Fruit fly (Drosophila melanogaster): ENCODE measurements around the gene Poxm.

The Poxm gene

dm6 chr3R:8300928-8301752, 32.5 kb downstream of the Poxm start, which contains the start of the genes CG9626 and mRpL1 (continued):
- peak; percentile 47 for TF ChIP-seq bbx (GFP tag; IDR thresholded peaks at IDR 0.05; ENCODE audit: partially characterized antibody)
- TF ChIP-seq insv (GFP tag; optimal IDR thresholded peaks at IDR 0.05), result peak in 1 of 2 experiments; percentile 53
- TF ChIP-seq cas (GFP tag; IDR thresholded peaks at IDR 0.05), result no peak
- TF ChIP-seq vvl (GFP tag; IDR thresholded peaks at IDR 0.05), result no peak
- TF ChIP-seq ems (GFP tag; optimal IDR thresholded peaks at IDR 0.05), result no peak
- TF ChIP-seq gt (GFP tag; IDR thresholded peaks at IDR 0.05), result no peak
- peak; percentile 35 for TF ChIP-seq CG12155 (GFP tag; optimal IDR thresholded peaks at IDR 0.05)
- peak; percentile 93 for TF ChIP-seq bigmax (GFP tag; optimal IDR thresholded peaks at IDR 0.05)
- no peak for TF ChIP-seq CG4404 (GFP tag; IDR thresholded peaks at IDR 0.05)
- TF ChIP-seq E2f1 (GFP tag; IDR thresholded peaks at IDR 0.05), result no peak
- no peak for TF ChIP-seq CG11560 (tag; IDR thresholded peaks at IDR 0.05)
- TF ChIP-seq CG9932 (GFP tag; IDR thresholded peaks at IDR 0.05), result peak; percentile 28; the same call in 1 of the 2 replicates
- TF ChIP-seq maf-S (GFP tag; optimal IDR thresholded peaks at IDR 0.05), result no peak
- TF ChIP-seq MESR4 (GFP tag; optimal IDR thresholded peaks at IDR 0.05), result peak; percentile 78
- TF ChIP-seq repo (GFP tag; optimal IDR thresholded peaks at IDR 0.05), result no peak
- TF ChIP-seq NC2β (GFP tag; optimal IDR thresholded peaks at IDR 0.05), result no peak
- TF ChIP-seq CG13894 (tag; optimal IDR thresholded peaks at IDR 0.05), result no peak
- no peak for TF ChIP-seq unc-4 (GFP tag; IDR thresholded peaks at IDR 0.05; ENCODE audit: partially characterized antibody)
- no peak for TF ChIP-seq HLH54F (GFP tag; optimal IDR thresholded peaks at IDR 0.05)
- peak; percentile 94 for TF ChIP-seq pita (GFP tag; optimal IDR thresholded peaks at IDR 0.05)
- peak; percentile 21 for TF ChIP-seq jumu (GFP tag; optimal IDR thresholded peaks at IDR 0.05)
- TF ChIP-seq nerfin-1 (tag; optimal IDR thresholded peaks at IDR 0.05), result peak; percentile 40
- peak; percentile 41; the same call in 1 of the 3 replicates for TF ChIP-seq ken (GFP tag; IDR thresholded peaks at IDR 0.05)
- 0 out of 2 replicates have a peak, but pooled peaks have one; percentile 21 for TF ChIP-seq sisA (GFP tag; IDR thresholded peaks at IDR 0.05)
- no peak for TF ChIP-seq CG4424 (GFP tag; optimal IDR thresholded peaks at IDR 0.05)
- TF ChIP-seq CG12236 (GFP tag; optimal IDR thresholded peaks at IDR 0.05), result no peak
- TF ChIP-seq Hr3 (GFP tag; optimal IDR thresholded peaks at IDR 0.05), result no peak
- TF ChIP-seq CG1233 (GFP tag; optimal IDR thresholded peaks at IDR 0.05), result no peak
- TF ChIP-seq CG2678 (tag; optimal IDR thresholded peaks at IDR 0.05), result no peak
- no peak for TF ChIP-seq D19B (GFP tag; optimal IDR thresholded peaks at IDR 0.05)
- TF ChIP-seq zen2 (GFP tag; IDR thresholded peaks at IDR 0.05; ENCODE audit: partially characterized antibody), result no peak
- TF ChIP-seq CG7786 (GFP tag; optimal IDR thresholded peaks at IDR 0.05), result peak; percentile 9
- TF ChIP-seq CG11723 (GFP tag; optimal IDR thresholded peaks at IDR 0.05), result no peak
- peak; percentile 43 for TF ChIP-seq vfl (GFP tag; optimal IDR thresholded peaks at IDR 0.05)
- peak; percentile 28; the same call in 1 of the 3 replicates for TF ChIP-seq ci (GFP tag; IDR thresholded peaks at IDR 0.05)
- peak; percentile 34 for TF ChIP-seq mam (GFP tag; optimal IDR thresholded peaks at IDR 0.05)
- TF ChIP-seq CG17359 (tag; optimal IDR thresholded peaks at IDR 0.05), result no peak
- TF ChIP-seq trh (GFP tag; optimal IDR thresholded peaks at IDR 0.05), result no peak
- TF ChIP-seq ewg (GFP tag; optimal IDR thresholded peaks at IDR 0.05), result no peak
- no peak for TF ChIP-seq CG12299 (tag; optimal IDR thresholded peaks at IDR 0.05)
- TF ChIP-seq CG9817 (tag; optimal IDR thresholded peaks at IDR 0.05), result no peak
- TF ChIP-seq CG15601 (tag; optimal IDR thresholded peaks at IDR 0.05), result no peak
- TF ChIP-seq Eip74EF (GFP tag; optimal IDR thresholded peaks at IDR 0.05), result no peak
- TF ChIP-seq CG34376 (GFP tag; optimal IDR thresholded peaks at IDR 0.05), result no peak
- no peak for TF ChIP-seq CG4820 (GFP tag; optimal IDR thresholded peaks at IDR 0.05)
- TF ChIP-seq Hsf (GFP tag; optimal IDR thresholded peaks at IDR 0.05), result peak; percentile 27
- no peak for TF ChIP-seq Blimp-1 (GFP tag; optimal IDR thresholded peaks at IDR 0.05)
- TF ChIP-seq CG6683 (GFP tag; optimal IDR thresholded peaks at IDR 0.05), result no peak
- peak; percentile 9 for TF ChIP-seq Meics (GFP tag; optimal IDR thresholded peaks at IDR 0.05)
